Fruit fly (Drosophila melanogaster) whole organism, prepupa: ENCODE data around the gene CG14958.

Experiments used
- Blimp-1 ChIP-seq: fragments of 200-800 bp; sonication (Bioruptor generic); optimal IDR thresholded peaks from 3 replicates; lab custom pipeline; 2017; ENCODE audit warnings: missing biosample characterization, missing genetic modification characterization, mild to moderate bottlenecking, moderate library complexity, missing genetic modification reagents
- CG10631 ChIP-seq: fragments of 200-800 bp; sonication (Bioruptor generic); optimal IDR thresholded peaks from 2 replicates; lab custom pipeline; 2016; ENCODE audit warnings: missing biosample characterization, missing genetic modification characterization
- CG10669 ChIP-seq: fragments of 200-800 bp; sonication (Bioruptor generic); optimal IDR thresholded peaks from 3 replicates; lab custom pipeline; 2018; ENCODE audit warnings: missing biosample characterization, mild to moderate bottlenecking, missing genetic modification characterization, moderate library complexity
- CG11294 ChIP-seq: fragments of 200-800 bp; sonication (Bioruptor generic); IDR thresholded peaks from 2 replicates; pipeline ENCODE4 v1.3.6; 2022; ENCODE audit warnings: missing biosample characterization, missing genetic modification characterization
- CG11762 ChIP-seq: fragments of 200-800 bp; sonication (Bioruptor generic); optimal IDR thresholded peaks from 3 replicates; lab custom pipeline; 2016; ENCODE audit warnings: missing biosample characterization, missing genetic modification characterization; ENCODE audit not compliant: insufficient read depth
- CG11902 ChIP-seq: fragments of 200-800 bp; sonication (Bioruptor generic); optimal IDR thresholded peaks from 3 replicates; lab custom pipeline; 2016; ENCODE audit warnings: missing biosample characterization, missing genetic modification characterization
- CG15336 ChIP-seq: fragments of 200-800 bp; sonication (Bioruptor generic); IDR thresholded peaks from 2 replicates; pipeline ENCODE4 v1.3.6; 2022; ENCODE audit warnings: missing biosample characterization, missing genetic modification characterization
- CG1621 ChIP-seq: fragments of 200-800 bp; sonication (Bioruptor generic); optimal IDR thresholded peaks from 3 replicates; lab custom pipeline; 2018; ENCODE audit warnings: missing biosample characterization, mild to moderate bottlenecking, missing genetic modification characterization
- CG16779 ChIP-seq: fragments of 200-800 bp; sonication (Bioruptor generic); optimal IDR thresholded peaks from 3 replicates; lab custom pipeline; 2017; ENCODE audit warnings: missing biosample characterization, mild to moderate bottlenecking, missing genetic modification characterization
- CG3032 ChIP-seq: fragments of 200-800 bp; optimal IDR thresholded peaks from 2 replicates; lab custom pipeline; 2019; ENCODE audit warnings: missing biosample characterization, mild to moderate bottlenecking, missing genetic modification characterization, moderate library complexity
- CG31627 ChIP-seq: fragments of 200-800 bp; sonication (Bioruptor generic); optimal IDR thresholded peaks from 3 replicates; lab custom pipeline; 2016; ENCODE audit warnings: missing biosample characterization, missing genetic modification characterization
- CG32006 ChIP-seq: fragments of 200-800 bp; sonication (Bioruptor generic); optimal IDR thresholded peaks from 3 replicates; lab custom pipeline; 2017; ENCODE audit warnings: missing biosample characterization, mild to moderate bottlenecking, missing genetic modification characterization
- CG34406 ChIP-seq: fragments of 200-800 bp; sonication (Bioruptor generic); optimal IDR thresholded peaks from 3 replicates; lab custom pipeline; 2016; ENCODE audit warnings: missing biosample characterization, missing genetic modification characterization
- CG3919 ChIP-seq: fragments of 200-800 bp; sonication (Bioruptor generic); optimal IDR thresholded peaks from 3 replicates; lab custom pipeline; 2016; ENCODE audit warnings: missing biosample characterization, missing genetic modification characterization
- CG4318 ChIP-seq: fragments of 200-800 bp; sonication (Bioruptor generic); optimal IDR thresholded peaks from 3 replicates; lab custom pipeline; 2017; ENCODE audit warnings: missing biosample characterization, mild to moderate bottlenecking, missing genetic modification characterization
- CG6808 ChIP-seq: fragments of 200-800 bp; sonication (Bioruptor generic); optimal IDR thresholded peaks from 3 replicates; lab custom pipeline; 2017; ENCODE audit warnings: missing biosample characterization, missing genetic modification characterization, mild to moderate bottlenecking, moderate library complexity, missing genetic modification reagents
- CG6854 ChIP-seq: fragments of 200-800 bp; sonication (Bioruptor generic); optimal IDR thresholded peaks from 2 replicates; lab custom pipeline; 2017; ENCODE audit warnings: missing biosample characterization, mild to moderate bottlenecking, missing genetic modification characterization
- CG8119 ChIP-seq: fragments of 200-800 bp; sonication (Bioruptor generic); IDR thresholded peaks from 3 replicates; pipeline ENCODE4 v1.3.6; 2022; ENCODE audit warnings: missing biosample characterization, missing genetic modification characterization
- CG8319 ChIP-seq: fragments of 200-800 bp; sonication (Bioruptor generic); optimal IDR thresholded peaks from 3 replicates; lab custom pipeline; 2016; ENCODE audit warnings: missing biosample characterization, missing genetic modification characterization
- CG9139 ChIP-seq: fragments of 200-800 bp; sonication (Bioruptor generic); optimal IDR thresholded peaks from 3 replicates; lab custom pipeline; 2017; ENCODE audit warnings: missing biosample characterization, mild to moderate bottlenecking, missing genetic modification characterization
- Eip75B ChIP-seq: fragments of 200-800 bp; sonication (Bioruptor generic); optimal IDR thresholded peaks from 3 replicates; lab custom pipeline; 2016; ENCODE audit warnings: missing biosample characterization, missing genetic modification characterization
- Ets21C ChIP-seq: fragments of 200-800 bp; sonication (Bioruptor generic); optimal IDR thresholded peaks from 3 replicates; lab custom pipeline; 2016; ENCODE audit warnings: missing biosample characterization, missing genetic modification characterization
- Ets96B ChIP-seq: fragments of 200-800 bp; optimal IDR thresholded peaks from 2 replicates; lab custom pipeline; 2019; ENCODE audit warnings: missing biosample characterization, mild to moderate bottlenecking, missing genetic modification characterization, moderate library complexity
- Gug ChIP-seq: fragments of 200-800 bp; sonication (Bioruptor generic); IDR thresholded peaks from 2 replicates; pipeline ENCODE4 v1.3.6; 2022; ENCODE audit warnings: missing biosample characterization, missing genetic modification characterization
- Hr39 ChIP-seq: fragments of 200-800 bp; sonication (Bioruptor generic); optimal IDR thresholded peaks from 2 replicates; lab custom pipeline; 2016; ENCODE audit warnings: missing biosample characterization, missing genetic modification characterization
- Hr4 ChIP-seq: fragments of 200-800 bp; sonication (Bioruptor generic); optimal IDR thresholded peaks from 3 replicates; lab custom pipeline; 2016; ENCODE audit warnings: missing biosample characterization, missing genetic modification characterization
- Lpt ChIP-seq: fragments of 200-800 bp; sonication (Bioruptor generic); optimal IDR thresholded peaks from 3 replicates; lab custom pipeline; 2016; ENCODE audit warnings: missing biosample characterization, missing genetic modification characterization
- Met ChIP-seq: fragments of 200-800 bp; sonication (Bioruptor generic); optimal IDR thresholded peaks from 3 replicates; lab custom pipeline; 2016; ENCODE audit warnings: missing biosample characterization, missing genetic modification characterization
- OdsH ChIP-seq: fragments of 200-800 bp; sonication (Bioruptor generic); optimal IDR thresholded peaks from 3 replicates; lab custom pipeline; 2016; ENCODE audit warnings: missing biosample characterization, missing genetic modification characterization
- Smox ChIP-seq: fragments of 200-800 bp; sonication (Bioruptor generic); optimal IDR thresholded peaks from 3 replicates; lab custom pipeline; 2016; ENCODE audit warnings: missing biosample characterization, missing genetic modification characterization
- Sox102F ChIP-seq: fragments of 200-800 bp; sonication (Bioruptor generic); optimal IDR thresholded peaks from 2 replicates; lab custom pipeline; 2016; ENCODE audit warnings: missing biosample characterization, mild to moderate bottlenecking, missing genetic modification characterization
- Sox14 ChIP-seq: fragments of 200-800 bp; sonication (Bioruptor generic); optimal IDR thresholded peaks from 3 replicates; lab custom pipeline; 2016; ENCODE audit warnings: missing biosample characterization, missing genetic modification characterization
- Sox15 ChIP-seq: fragments of 200-800 bp; sonication (Bioruptor generic); optimal IDR thresholded peaks from 3 replicates; lab custom pipeline; 2016; ENCODE audit warnings: missing biosample characterization, missing genetic modification characterization
- achi ChIP-seq: fragments of 200-800 bp; sonication (Bioruptor generic); optimal IDR thresholded peaks from 3 replicates; lab custom pipeline; 2016; ENCODE audit warnings: missing biosample characterization, missing genetic modification characterization
- acj6 ChIP-seq: fragments of 200-800 bp; sonication (Bioruptor generic); optimal IDR thresholded peaks from 3 replicates; lab custom pipeline; 2016; ENCODE audit warnings: missing biosample characterization, missing genetic modification characterization
- cyc ChIP-seq: fragments of 200-800 bp; sonication (Bioruptor generic); optimal IDR thresholded peaks from 3 replicates; lab custom pipeline; 2016; ENCODE audit warnings: missing biosample characterization, missing genetic modification characterization
- dac ChIP-seq: fragments of 200-800 bp; sonication (Bioruptor generic); optimal IDR thresholded peaks from 2 replicates; lab custom pipeline; 2017; ENCODE audit warnings: missing biosample characterization, mild to moderate bottlenecking, missing genetic modification characterization
- esn ChIP-seq: fragments of 200-800 bp; sonication (Bioruptor generic); optimal IDR thresholded peaks from 2 replicates; lab custom pipeline; 2016; ENCODE audit warnings: missing biosample characterization, mild to moderate bottlenecking, missing genetic modification characterization, moderate library complexity
- fd85E ChIP-seq: fragments of 200-800 bp; sonication (Bioruptor generic); optimal IDR thresholded peaks from 3 replicates; lab custom pipeline; 2016; ENCODE audit warnings: missing biosample characterization, missing genetic modification characterization
- fkh ChIP-seq: fragments of 200-800 bp; sonication (Bioruptor generic); optimal IDR thresholded peaks from 3 replicates; lab custom pipeline; 2017; ENCODE audit warnings: missing biosample characterization, mild to moderate bottlenecking, missing genetic modification characterization, moderate library complexity
- lz ChIP-seq: fragments of 200-800 bp; sonication (Bioruptor generic); optimal IDR thresholded peaks from 3 replicates; lab custom pipeline; 2016; ENCODE audit warnings: missing biosample characterization, missing genetic modification characterization
- net ChIP-seq: fragments of 200-800 bp; sonication (Bioruptor generic); optimal IDR thresholded peaks from 3 replicates; lab custom pipeline; 2016; ENCODE audit warnings: missing biosample characterization, missing genetic modification characterization
- pdm3 ChIP-seq: fragments of 200-800 bp; sonication (Bioruptor generic); optimal IDR thresholded peaks from 3 replicates; lab custom pipeline; 2016; ENCODE audit warnings: missing biosample characterization, missing genetic modification characterization
- spab ChIP-seq: fragments of 200-800 bp; sonication (Bioruptor generic); optimal IDR thresholded peaks from 2 replicates; lab custom pipeline; 2017; ENCODE audit warnings: missing biosample characterization, mild to moderate bottlenecking, missing genetic modification characterization, missing genetic modification reagents
- ss ChIP-seq, 2 experiments: fragments of 200-800 bp; sonication (Bioruptor generic); optimal IDR thresholded peaks; 2 replicates in 1 of 2; 3 replicates in 1 of 2; lab custom pipeline; 2017 to 2018; ENCODE audit warnings: mild to moderate bottlenecking in 2 of 2, missing biosample characterization in 2 of 2, missing genetic modification characterization in 2 of 2, moderate library complexity in 1 of 2
- svp ChIP-seq: fragments of 200-800 bp; sonication (Bioruptor generic); peaks from one replicate; lab custom pipeline; 2016; ENCODE audit warnings: missing biosample characterization, missing genetic modification characterization
- topi ChIP-seq: fragments of 200-800 bp; sonication (Bioruptor generic); optimal IDR thresholded peaks from 3 replicates; lab custom pipeline; 2016; ENCODE audit warnings: missing biosample characterization, missing genetic modification characterization

The CG14958 gene

dm6 chr3L:3218859-3219258, 29.1 kb downstream of the CG14958 start, which contains the start of the genes hob and nSMase:
Gene hob (minus strand): TSS chr3L:3218920.
Gene nSMase (plus strand): TSS chr3L:3219156.
- no peak for TF ChIP-seq Eip75B (GFP tag; lab: Kevin White, UChicago)
- no peak for TF ChIP-seq Hr4 (GFP tag; lab: Kevin White, UChicago)
- TF ChIP-seq Met (GFP tag; lab: Kevin White, UChicago) = no peak
- no peak for TF ChIP-seq CG1621 (tag; lab: Kevin White, UChicago)
- TF ChIP-seq svp (GFP tag; lab: Kevin White, UChicago) = peak; percentile 80
- no peak for TF ChIP-seq net (GFP tag; lab: Kevin White, UChicago)
- TF ChIP-seq cyc (GFP tag; lab: Kevin White, UChicago) = no peak
- TF ChIP-seq, all 60 proteins: peak for 1

- TF ChIP-seq fkh (GFP tag; lab: Kevin White, UChicago) (peak; percentile 34), CG9139 (GFP tag; lab: Kevin White, UChicago) (no peak), Smox (GFP tag; lab: Kevin White, UChicago) (no peak), ss (GFP tag; optimal IDR thresholded peaks at IDR 0.05; lab: Kevin White, UChicago) (peak; percentile 29 to 89), CG3919 (GFP tag; lab: Kevin White, UChicago) (peak; percentile 25), spab (no peak), OdsH (no peak), CG8319 (GFP tag; lab: Kevin White, UChicago) (peak; percentile 84), cyc (GFP tag; lab: Kevin White, UChicago) (peak; percentile 91), esn (GFP tag; lab: Kevin White, UChicago) (peak; percentile 92), CG16779 (peak; percentile 77), CG4318 (GFP tag; lab: Kevin White, UChicago) (no peak), Blimp-1 (GFP tag; lab: Kevin White, UChicago) (peak; percentile 86), Ets21C (GFP tag; lab: Kevin White, UChicago) (peak; percentile 21), Hr4 (GFP tag; lab: Kevin White, UChicago) (no peak), CG6808 (no peak), Gug (GFP tag; lab: Robert Waterston, UW) (no peak), topi (GFP tag; lab: Kevin White, UChicago) (peak; percentile 86), CG31627 (GFP tag; lab: Kevin White, UChicago) (peak; percentile 90), CG10669 (GFP tag; lab: Kevin White, UChicago) (peak; percentile 31), CG15336 (GFP tag; lab: Robert Waterston, UW) (no peak), dac (peak; percentile 78), Eip75B (GFP tag; lab: Kevin White, UChicago) (peak; percentile 68), CG32006 (no peak), Sox15 (peak; percentile 68), achi (GFP tag; lab: Kevin White, UChicago) (peak; percentile 95), Ets96B (tag; lab: Kevin White, UChicago) (peak; percentile 38), Sox102F (GFP tag; lab: Kevin White, UChicago) (peak; percentile 29), CG11294 (peak; percentile 32), CG6854 (peak; percentile 93), CG8119 (GFP tag; lab: Robert Waterston, UW) (no peak), Lpt (GFP tag; lab: Kevin White, UChicago) (no peak), Sox14 (GFP tag; lab: Kevin White, UChicago) (peak; percentile 75), Hr39 (peak; percentile 25), CG11902 (GFP tag; lab: Kevin White, UChicago) (peak; percentile 55), fd85E (GFP tag; lab: Kevin White, UChicago) (peak; percentile 31), CG11762 (GFP tag; lab: Kevin White, UChicago) (no peak), lz (GFP tag; lab: Kevin White, UChicago) (peak; percentile 91), CG34406 (GFP tag; lab: Kevin White, UChicago) (peak; percentile 83), Met (GFP tag; lab: Kevin White, UChicago) (peak; percentile 69), pdm3 (GFP tag; lab: Kevin White, UChicago) (peak; percentile 88), CG3032 (tag; lab: Kevin White, UChicago) (peak; percentile 79), CG1621 (tag; lab: Kevin White, UChicago) (no peak), CG10631 (GFP tag; lab: Kevin White, UChicago) (peak; percentile 77), acj6 (GFP tag; lab: Kevin White, UChicago) (peak; percentile 88), net (GFP tag; lab: Kevin White, UChicago) (peak; percentile 47)
These were observed 33.0 kb downstream of the CG14958 start, which contains the start of the genes RpL28 and eIF1 for dm6 chr3L:3222643-3223389. Gene RpL28 (minus strand): TSS chr3L:3222960. Gene eIF1 (plus strand): TSS chr3L:3223341.
